Worm (Caenorhabditis elegans) whole organism, young adult: Measurements from ENCODE around the gene nlp-56.
A peak's percentile ranks its signal among the peaks of the same experiment; 100 is the strongest.

Experiments used
- B0035.1 ChIP-seq: sonication (generic microtip); optimal IDR thresholded peaks from 2 replicates; lab custom pipeline; 2016; ENCODE audit warnings: missing genetic modification characterization, mild to moderate bottlenecking, missing compliant biosample characterization, missing genotype, missing genetic modification reagents
- C06A6.2 ChIP-seq: fragments of 200-800 bp; sonication (Bioruptor generic); conservative IDR thresholded peaks from 2 replicates; pipeline ENCODE4 v1.3.6; 2022; ENCODE audit warnings: missing genetic modification characterization, missing compliant biosample characterization
- C17E4.6 ChIP-seq: fragments of 200-800 bp; sonication (Bioruptor generic); IDR thresholded peaks from 2 replicates; pipeline ENCODE4 v1.3.6; 2022; ENCODE audit warnings: missing genetic modification reagents, missing genetic modification characterization, missing compliant biosample characterization
- D2030.7 ChIP-seq: fragments of 200-800 bp; sonication (Bioruptor generic); IDR thresholded peaks from 2 replicates; pipeline ENCODE4 v1.3.6; 2022; ENCODE audit warnings: missing genetic modification reagents, missing genetic modification characterization, missing compliant biosample characterization
- F10E7.11 ChIP-seq: sonication (generic microtip); optimal IDR thresholded peaks from 2 replicates; lab custom pipeline; 2017; ENCODE audit warnings: mild to moderate bottlenecking, missing genetic modification characterization, moderate library complexity, missing compliant biosample characterization
- F49E8.2 ChIP-seq: sonication (generic microtip); optimal IDR thresholded peaks from 3 replicates; lab custom pipeline; 2017; ENCODE audit warnings: missing genetic modification characterization, mild to moderate bottlenecking, missing compliant biosample characterization, antibody characterized with exemption, moderate library complexity; ENCODE audit not compliant: insufficient read depth
- F52B5.7 ChIP-seq: sonication (generic microtip); optimal IDR thresholded peaks from 2 replicates; lab custom pipeline; 2016; ENCODE audit warnings: mild to moderate bottlenecking, missing genetic modification characterization, missing compliant biosample characterization
- F57A8.1 ChIP-seq: fragments of 200-800 bp; sonication (Bioruptor generic); optimal IDR thresholded peaks from 2 replicates; lab custom pipeline; 2018; ENCODE audit warnings: mild to moderate bottlenecking, missing genetic modification characterization, moderate library complexity, missing compliant biosample characterization
- K11D2.4 ChIP-seq: fragments of 200-800 bp; sonication (Bioruptor generic); IDR thresholded peaks from 2 replicates; pipeline ENCODE4 v1.3.6; 2022; ENCODE audit warnings: missing genetic modification reagents, missing genetic modification characterization, missing compliant biosample characterization
- K12H6.12 ChIP-seq: fragments of 200-800 bp; sonication (Bioruptor generic); optimal IDR thresholded peaks from 2 replicates; lab custom pipeline; 2018; ENCODE audit warnings: mild to moderate bottlenecking, missing genetic modification characterization, missing compliant biosample characterization
- T07F8.4 ChIP-seq: sonication (generic microtip); optimal IDR thresholded peaks from 2 replicates; lab custom pipeline; 2016; ENCODE audit warnings: mild to moderate bottlenecking, missing genetic modification characterization, moderate library complexity, missing compliant biosample characterization
- Y53F4B.3 ChIP-seq: fragments of 200-800 bp; sonication (Bioruptor generic); IDR thresholded peaks from 2 replicates; pipeline ENCODE4 v1.3.6; 2022; ENCODE audit warnings: missing genetic modification reagents, missing genetic modification characterization, missing compliant biosample characterization
- aptf-3 ChIP-seq: fragments of 200-800 bp; sonication (Bioruptor generic); IDR thresholded peaks from 2 replicates; pipeline ENCODE4 v1.3.6; 2022; ENCODE audit warnings: missing genetic modification characterization, missing compliant biosample characterization
- attf-3 ChIP-seq: fragments of 200-800 bp; sonication (Bioruptor generic); conservative IDR thresholded peaks from 2 replicates; pipeline ENCODE4 v1.3.6; 2022; ENCODE audit warnings: missing genetic modification reagents, missing genetic modification characterization, missing compliant biosample characterization
- bed-1 ChIP-seq: fragments of 200-800 bp; sonication (Bioruptor generic); IDR thresholded peaks from 2 replicates; pipeline ENCODE4 v1.3.6; 2022; ENCODE audit warnings: missing genetic modification reagents, missing genetic modification characterization, missing compliant biosample characterization
- cebp-1 ChIP-seq, 2 experiments: fragments of 200-800 bp in 1 of 2; sonication (Bioruptor generic) in 1 of 2; sonication (generic microtip) in 1 of 2; IDR thresholded peaks in 1 of 2; optimal IDR thresholded peaks in 1 of 2; 2 replicates each; pipeline versions ENCODE4 v1.3.6 to Lab custom; 2017 to 2022; ENCODE audit warnings: missing compliant biosample characterization in 2 of 2, missing genetic modification characterization in 2 of 2, mild to moderate bottlenecking in 1 of 2, missing genetic modification reagents in 1 of 2, moderate library complexity in 1 of 2
- cebp-2 ChIP-seq: fragments of 200-800 bp; sonication (Bioruptor generic); IDR thresholded peaks from 2 replicates; pipeline ENCODE4 v1.3.6; 2022; ENCODE audit warnings: missing genetic modification characterization, missing compliant biosample characterization
- ceh-27 ChIP-seq: fragments of 200-800 bp; sonication (Bioruptor generic); optimal IDR thresholded peaks from 2 replicates; lab custom pipeline; 2018; ENCODE audit warnings: mild to moderate bottlenecking, missing genetic modification characterization, moderate library complexity, missing compliant biosample characterization
- ceh-40 ChIP-seq: fragments of 200-800 bp; sonication (Bioruptor generic); IDR thresholded peaks from 2 replicates; pipeline ENCODE4 v1.3.6; 2022; ENCODE audit warnings: missing genetic modification characterization, missing compliant biosample characterization
- ceh-58 ChIP-seq: fragments of 200-800 bp; sonication (Bioruptor generic); IDR thresholded peaks from 2 replicates; pipeline ENCODE4 v1.3.6; 2022; ENCODE audit warnings: missing genetic modification characterization, missing compliant biosample characterization
- ceh-79 ChIP-seq: sonication (generic microtip); optimal IDR thresholded peaks from 2 replicates; lab custom pipeline; 2017; ENCODE audit warnings: mild to moderate bottlenecking, missing genetic modification characterization, missing compliant biosample characterization
- dpff-1 ChIP-seq: sonication (generic microtip); optimal IDR thresholded peaks from 2 replicates; lab custom pipeline; 2017; ENCODE audit warnings: mild to moderate bottlenecking, missing genetic modification characterization, missing compliant biosample characterization
- egl-18 ChIP-seq: fragments of 200-800 bp; sonication (Bioruptor generic); IDR thresholded peaks from 2 replicates; pipeline ENCODE4 v1.3.6; 2022; ENCODE audit warnings: missing genetic modification reagents, missing genetic modification characterization, missing compliant biosample characterization
- ekl-4 ChIP-seq: fragments of 200-800 bp; sonication (Bioruptor generic); IDR thresholded peaks from 2 replicates; pipeline ENCODE4 v1.3.6; 2022; ENCODE audit warnings: missing genetic modification reagents, missing genetic modification characterization, missing compliant biosample characterization
- ets-4 ChIP-seq: fragments of 200-800 bp; sonication (Bioruptor generic); optimal IDR thresholded peaks from 2 replicates; lab custom pipeline; 2018; ENCODE audit warnings: mild to moderate bottlenecking, missing genetic modification characterization, missing compliant biosample characterization
- gei-17 ChIP-seq: fragments of 200-800 bp; sonication (Bioruptor generic); optimal IDR thresholded peaks from 2 replicates; lab custom pipeline; 2018; ENCODE audit warnings: mild to moderate bottlenecking, missing genetic modification characterization, missing compliant biosample characterization
- hmg-20 ChIP-seq: fragments of 200-800 bp; sonication (Bioruptor generic); IDR thresholded peaks from 2 replicates; pipeline ENCODE4 v1.3.6; 2022; ENCODE audit warnings: missing genetic modification reagents, missing genetic modification characterization, missing compliant biosample characterization
- hrde-1 ChIP-seq: sonication (generic microtip); optimal IDR thresholded peaks from 2 replicates; lab custom pipeline; 2016; ENCODE audit warnings: missing genetic modification characterization, mild to moderate bottlenecking, missing compliant biosample characterization, moderate library complexity, missing genotype, missing genetic modification reagents, borderline replicate concordance
- lag-1 ChIP-seq: fragments of 200-800 bp; sonication (Bioruptor generic); IDR thresholded peaks from 2 replicates; pipeline ENCODE4 v1.3.6; 2022; ENCODE audit warnings: missing genetic modification reagents, missing genetic modification characterization, missing compliant biosample characterization
- lin-26 ChIP-seq: fragments of 200-800 bp; sonication (Bioruptor generic); IDR thresholded peaks from 2 replicates; pipeline ENCODE4 v1.3.6; 2022; ENCODE audit warnings: missing genetic modification reagents, missing genetic modification characterization, missing compliant biosample characterization
- lin-54 ChIP-seq: fragments of 200-800 bp; sonication (Bioruptor generic); optimal IDR thresholded peaks from 2 replicates; lab custom pipeline; 2018; ENCODE audit warnings: mild to moderate bottlenecking, missing genetic modification characterization, missing compliant biosample characterization
- lsy-27 ChIP-seq: sonication (generic microtip); optimal IDR thresholded peaks from 2 replicates; lab custom pipeline; 2017; ENCODE audit warnings: missing genetic modification characterization, mild to moderate bottlenecking, missing compliant biosample characterization, antibody characterized with exemption, missing genotype, borderline replicate concordance; ENCODE audit not compliant: insufficient read depth
- madf-3 ChIP-seq: fragments of 200-800 bp; sonication (Bioruptor generic); IDR thresholded peaks from 2 replicates; pipeline ENCODE4 v1.3.6; 2022; ENCODE audit warnings: missing genetic modification reagents, missing genetic modification characterization, missing compliant biosample characterization
- mxl-1 ChIP-seq: sonication (generic microtip); optimal IDR thresholded peaks from 2 replicates; lab custom pipeline; 2016; ENCODE audit warnings: missing genetic modification characterization, missing compliant biosample characterization
- nhr-90 ChIP-seq: sonication (generic microtip); optimal IDR thresholded peaks from 2 replicates; lab custom pipeline; 2016; ENCODE audit warnings: missing genotype, mild to moderate bottlenecking, missing genetic modification characterization, missing compliant biosample characterization
- pha-4 ChIP-seq: fragments of 150-350 bp; sonication (generic microtip); optimal IDR thresholded peaks from 2 replicates; lab custom pipeline; 2014; ENCODE audit warnings: missing biosample characterization, missing genetic modification reagents, missing genetic modification characterization
- rcor-1 ChIP-seq: fragments of 200-800 bp; sonication (Bioruptor generic); IDR thresholded peaks from 2 replicates; pipeline ENCODE4 v1.3.6; 2022; ENCODE audit warnings: missing genetic modification reagents, missing genetic modification characterization, missing compliant biosample characterization
- repo-1 ChIP-seq: sonication (generic microtip); optimal IDR thresholded peaks from 2 replicates; lab custom pipeline; 2017; ENCODE audit warnings: mild to moderate bottlenecking, missing genetic modification characterization, missing compliant biosample characterization
- sea-2 ChIP-seq: fragments of 200-800 bp; sonication (Bioruptor generic); IDR thresholded peaks from 2 replicates; pipeline ENCODE4 v1.3.6; 2022; ENCODE audit warnings: missing genetic modification characterization, missing compliant biosample characterization
- snpc-1.3 ChIP-seq: sonication (generic microtip); optimal IDR thresholded peaks from 2 replicates; lab custom pipeline; 2017; ENCODE audit warnings: missing genetic modification characterization, mild to moderate bottlenecking, missing compliant biosample characterization, antibody characterized with exemption, moderate library complexity, missing genotype, missing genetic modification reagents; ENCODE audit not compliant: insufficient read depth
- tbx-9 ChIP-seq: sonication (generic microtip); optimal IDR thresholded peaks from 2 replicates; lab custom pipeline; 2016; ENCODE audit warnings: borderline replicate concordance, missing genetic modification characterization, inconsistent platforms, missing compliant biosample characterization
- unc-130 ChIP-seq: sonication (generic microtip); optimal IDR thresholded peaks from 2 replicates; lab custom pipeline; 2016; ENCODE audit warnings: missing genetic modification reagents, missing genetic modification characterization, missing compliant biosample characterization
- zfh-2 ChIP-seq: fragments of 200-800 bp; sonication (Bioruptor generic); conservative IDR thresholded peaks from 2 replicates; pipeline ENCODE4 v1.3.6; 2022; ENCODE audit warnings: missing genetic modification reagents, missing genetic modification characterization, missing compliant biosample characterization
- ztf-25 ChIP-seq: fragments of 200-800 bp; sonication (Bioruptor generic); IDR thresholded peaks from 2 replicates; pipeline ENCODE4 v1.3.6; 2022; ENCODE audit warnings: missing genetic modification reagents, missing genetic modification characterization, missing compliant biosample characterization
- ztf-26 ChIP-seq: sonication (generic microtip); optimal IDR thresholded peaks from 2 replicates; lab custom pipeline; 2017; ENCODE audit warnings: missing genetic modification characterization, missing compliant biosample characterization
- ztf-3 ChIP-seq: fragments of 200-800 bp; sonication (Bioruptor generic); optimal IDR thresholded peaks from 2 replicates; lab custom pipeline; 2018; ENCODE audit warnings: mild to moderate bottlenecking, missing genetic modification characterization, missing compliant biosample characterization
- ztf-6 ChIP-seq: fragments of 200-800 bp; sonication (Bioruptor generic); IDR thresholded peaks from 2 replicates; pipeline ENCODE4 v1.3.6; 2022; ENCODE audit warnings: missing genetic modification reagents, missing genetic modification characterization, missing compliant biosample characterization

Gene nlp-56

DNA sequence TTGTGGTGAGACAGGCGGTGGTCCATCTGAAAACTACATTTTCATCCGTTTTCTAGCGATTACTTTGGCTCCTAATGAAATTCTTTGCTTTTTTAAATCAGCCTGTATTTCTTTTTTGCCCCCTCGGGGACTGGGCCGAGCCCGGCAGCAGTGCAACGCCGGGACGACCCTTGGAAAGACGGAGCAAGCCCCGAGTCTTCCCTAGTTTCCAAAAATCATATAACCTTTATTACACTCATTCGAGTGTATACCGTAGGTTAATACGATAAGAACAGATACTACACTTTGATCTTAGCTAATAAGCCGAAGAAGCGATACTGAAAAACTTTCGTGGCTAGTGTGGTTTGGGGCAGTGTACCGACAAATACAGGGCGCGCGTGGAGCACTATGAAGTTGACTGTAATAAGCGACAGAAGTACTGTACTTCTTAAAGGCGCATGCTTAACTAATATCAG, 19.8 kb downstream of the nlp-56 start:
- TF ChIP-seq unc-130 (GFP tag; lab: Kevin White, UChicago) = peak; percentile 27
- peak; percentile 42; the same call in 1 of the 2 replicates for TF ChIP-seq C17E4.6 (GFP tag; lab: Robert Waterston, UW)
- TF ChIP-seq ceh-79 (tag; lab: Kevin White, UChicago) = no peak
- peak; percentile 42 for TF ChIP-seq lsy-27 (tag; lab: Kevin White, UChicago)
- no peak for TF ChIP-seq F57A8.1
- no peak for TF ChIP-seq ztf-3 (GFP tag; lab: Kevin White, UChicago)
- TF ChIP-seq ceh-40 (GFP tag; lab: Robert Waterston, UW) = 0 out of 2 replicates have a peak, but pooled peaks have one; percentile 31
- TF ChIP-seq ztf-26 (tag; lab: Kevin White, UChicago) = no peak
- no peak for TF ChIP-seq K12H6.12
- TF ChIP-seq lin-54 (GFP tag; lab: Kevin White, UChicago) = peak; percentile 70
- 0 out of 2 replicates have a peak, but pooled peaks have one; percentile 43 for TF ChIP-seq K11D2.4 (GFP tag; lab: Robert Waterston, UW)
- 0 out of 2 replicates have a peak, but pooled peaks have one; percentile 45 for TF ChIP-seq madf-3 (GFP tag; lab: Robert Waterston, UW)
- peak; percentile 44 for TF ChIP-seq attf-3 (GFP tag; lab: Robert Waterston, UW)
- peak; percentile 45; the same call in 1 of the 2 replicates for TF ChIP-seq hmg-20
- TF ChIP-seq pha-4 (tag; lab: Kevin White, UChicago) = no peak
- TF ChIP-seq dpff-1 (tag; lab: Kevin White, UChicago) = no peak
- TF ChIP-seq lag-1 (GFP tag; lab: Robert Waterston, UW) = no peak
- TF ChIP-seq C06A6.2 = no peak
- TF ChIP-seq aptf-3 (GFP tag; lab: Robert Waterston, UW) = no peak
- TF ChIP-seq rcor-1 (GFP tag; lab: Robert Waterston, UW) = peak; percentile 88
- TF ChIP-seq cebp-2 (GFP tag; lab: Robert Waterston, UW) = no peak
- no peak for TF ChIP-seq ets-4
- TF ChIP-seq D2030.7 (GFP tag; lab: Robert Waterston, UW) = peak; percentile 98
- peak; percentile 27 for TF ChIP-seq ceh-27 (GFP tag; lab: Kevin White, UChicago)
- peak; percentile 71 for TF ChIP-seq F49E8.2
- no peak for TF ChIP-seq egl-18 (GFP tag; lab: Robert Waterston, UW)
- no peak for TF ChIP-seq bed-1 (GFP tag; lab: Robert Waterston, UW)
- 0 out of 2 replicates have a peak, but pooled peaks have one; percentile 3 for TF ChIP-seq ztf-25 (GFP tag; lab: Robert Waterston, UW)
- TF ChIP-seq T07F8.4 (tag; lab: Kevin White, UChicago) = no peak
- TF ChIP-seq F10E7.11 (tag; lab: Kevin White, UChicago) = no peak
- peak; percentile 67 for TF ChIP-seq zfh-2
- TF ChIP-seq nhr-90 (tag; lab: Kevin White, UChicago) = no peak
- TF ChIP-seq cebp-1 (GFP tag; IDR thresholded peaks at IDR 0.05; lab: Robert Waterston, UW) = no peak
- TF ChIP-seq cebp-1 (tag; optimal IDR thresholded peaks at IDR 0.05; lab: Kevin White, UChicago) = no peak
- no peak for TF ChIP-seq gei-17 (GFP tag; lab: Kevin White, UChicago)
- no peak for TF ChIP-seq tbx-9
- TF ChIP-seq lin-26 = peak; percentile 88; the same call in 1 of the 2 replicates
- TF ChIP-seq mxl-1 = no peak
- no peak for TF ChIP-seq ceh-58 (GFP tag; lab: Robert Waterston, UW)
- TF ChIP-seq sea-2 (GFP tag; lab: Robert Waterston, UW) = 0 out of 2 replicates have a peak, but pooled peaks have one; percentile 49
- TF ChIP-seq ztf-6 (GFP tag; lab: Robert Waterston, UW) = no peak
- peak; percentile 53 for TF ChIP-seq hrde-1 (tag; lab: Kevin White, UChicago)
- peak; percentile 72 for TF ChIP-seq Y53F4B.3 (GFP tag; lab: Robert Waterston, UW)
- no peak for TF ChIP-seq F52B5.7 (tag; lab: Kevin White, UChicago)
- TF ChIP-seq ekl-4 (GFP tag; lab: Robert Waterston, UW) = peak; percentile 71
- peak; percentile 1 for TF ChIP-seq repo-1
- no peak for TF ChIP-seq B0035.1
- peak; percentile 95 for TF ChIP-seq snpc-1.3 (tag; lab: Kevin White, UChicago)
